Fruit fly (Drosophila melanogaster): ENCODE measurements around the gene rst.
A peak's percentile ranks its signal among the peaks of the same experiment; 100 is the strongest.

dm6 chrX:3005759-3006158, 32.1 kb upstream of the rst start:
- TF ChIP-seq E2f1 (GFP tag; IDR thresholded peaks at IDR 0.05): no peak
- no peak for TF ChIP-seq Dp (GFP tag; optimal IDR thresholded peaks at IDR 0.05)
- peak; percentile 50 for TF ChIP-seq CG7839 (tag; optimal IDR thresholded peaks at IDR 0.05)
- TF ChIP-seq CG4617 (GFP tag; optimal IDR thresholded peaks at IDR 0.05; ENCODE audit: borderline replicate concordance): no peak
- TF ChIP-seq fd102C (GFP tag; optimal IDR thresholded peaks at IDR 0.05): no peak
- no peak for TF ChIP-seq mld (GFP tag; IDR thresholded peaks at IDR 0.05; ENCODE audit: partially characterized antibody)
- peak; percentile 48 for TF ChIP-seq CG2678 (tag; optimal IDR thresholded peaks at IDR 0.05)
- TF ChIP-seq CG7786 (GFP tag; optimal IDR thresholded peaks at IDR 0.05): peak; percentile 10
- TF ChIP-seq ase (GFP tag; IDR thresholded peaks at IDR 0.05): no peak
- no peak for TF ChIP-seq CG12942 (GFP tag; optimal IDR thresholded peaks at IDR 0.05)
- no peak for TF ChIP-seq HmgZ (tag; optimal IDR thresholded peaks at IDR 0.05)
- no peak for TF ChIP-seq gfzf (GFP tag; optimal IDR thresholded peaks at IDR 0.05)
- no peak for TF ChIP-seq CG30020 (tag; optimal IDR thresholded peaks at IDR 0.05)

Data from whole organism, embryonic.